Fruit fly (Drosophila melanogaster): Measurements from ENCODE around the gene CG6324.

DNA sequence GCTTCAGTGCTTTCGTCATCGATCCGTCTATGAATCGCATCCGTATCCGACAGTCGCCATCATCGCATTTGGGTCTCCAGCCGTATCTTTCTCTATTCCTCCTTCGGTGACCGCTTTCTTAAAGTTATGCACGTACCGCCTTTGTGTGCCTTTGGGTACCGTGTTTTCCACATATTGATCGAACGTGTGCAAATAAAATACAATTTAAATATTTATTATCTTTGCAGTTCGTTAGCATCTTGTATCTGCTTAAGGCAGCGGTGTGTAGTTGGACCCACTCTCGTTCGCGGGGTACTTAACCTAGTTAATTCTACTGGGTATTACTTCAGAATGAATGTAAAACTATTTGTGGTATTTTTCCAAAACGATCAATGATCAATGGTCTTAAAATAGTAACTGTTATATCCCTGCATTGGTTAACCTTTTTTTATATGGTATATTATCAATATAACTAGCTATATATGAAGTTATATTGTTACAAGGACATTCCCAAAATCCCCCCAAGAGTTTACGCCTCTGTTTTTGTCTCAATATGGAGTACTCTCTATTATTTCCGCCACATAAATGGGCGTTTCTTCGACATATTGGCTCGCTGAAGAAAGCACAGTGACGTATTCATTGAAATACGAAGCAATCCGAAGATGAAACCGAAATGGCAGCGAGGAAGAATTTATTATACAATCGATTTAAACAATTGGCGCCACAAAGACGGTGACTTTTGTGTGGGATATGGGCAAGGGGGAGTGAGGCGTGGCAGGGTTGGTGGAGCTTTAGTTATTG is 19.9 kb downstream of the CG6324 start:
- TF ChIP-seq EcR (GFP tag; optimal IDR thresholded peaks at IDR 0.05): no peak
- TF ChIP-seq Dll (optimal IDR thresholded peaks at IDR 0.05): no peak
- no peak for TF ChIP-seq CG8478 (optimal IDR thresholded peaks at IDR 0.05)
- TF ChIP-seq usp (GFP tag; optimal IDR thresholded peaks at IDR 0.05): no peak
- no peak for TF ChIP-seq psq (optimal IDR thresholded peaks at IDR 0.05)

All from whole organism.